Fruit fly (Drosophila melanogaster) whole organism, prepupa: ENCODE data around the gene CG17707.

ENCODE experiments used
- Blimp-1 ChIP-seq: fragments of 200-800 bp; sonication (Bioruptor generic); optimal IDR thresholded peaks from 3 replicates; lab custom pipeline; 2017; ENCODE audit warnings: missing biosample characterization, missing genetic modification characterization, mild to moderate bottlenecking, moderate library complexity, missing genetic modification reagents
- CG10631 ChIP-seq: fragments of 200-800 bp; sonication (Bioruptor generic); optimal IDR thresholded peaks from 2 replicates; lab custom pipeline; 2016; ENCODE audit warnings: missing biosample characterization, missing genetic modification characterization
- CG11294 ChIP-seq: fragments of 200-800 bp; sonication (Bioruptor generic); IDR thresholded peaks from 2 replicates; pipeline ENCODE4 v1.3.6; 2022; ENCODE audit warnings: missing biosample characterization, missing genetic modification characterization
- CG11762 ChIP-seq: fragments of 200-800 bp; sonication (Bioruptor generic); optimal IDR thresholded peaks from 3 replicates; lab custom pipeline; 2016; ENCODE audit warnings: missing biosample characterization, missing genetic modification characterization; ENCODE audit not compliant: insufficient read depth
- CG11902 ChIP-seq: fragments of 200-800 bp; sonication (Bioruptor generic); optimal IDR thresholded peaks from 3 replicates; lab custom pipeline; 2016; ENCODE audit warnings: missing biosample characterization, missing genetic modification characterization
- CG15336 ChIP-seq: fragments of 200-800 bp; sonication (Bioruptor generic); IDR thresholded peaks from 2 replicates; pipeline ENCODE4 v1.3.6; 2022; ENCODE audit warnings: missing biosample characterization, missing genetic modification characterization
- CG1621 ChIP-seq: fragments of 200-800 bp; sonication (Bioruptor generic); optimal IDR thresholded peaks from 3 replicates; lab custom pipeline; 2018; ENCODE audit warnings: missing biosample characterization, mild to moderate bottlenecking, missing genetic modification characterization
- CG16779 ChIP-seq: fragments of 200-800 bp; sonication (Bioruptor generic); optimal IDR thresholded peaks from 3 replicates; lab custom pipeline; 2017; ENCODE audit warnings: missing biosample characterization, mild to moderate bottlenecking, missing genetic modification characterization
- CG3032 ChIP-seq: fragments of 200-800 bp; optimal IDR thresholded peaks from 2 replicates; lab custom pipeline; 2019; ENCODE audit warnings: missing biosample characterization, mild to moderate bottlenecking, missing genetic modification characterization, moderate library complexity
- CG31627 ChIP-seq: fragments of 200-800 bp; sonication (Bioruptor generic); optimal IDR thresholded peaks from 3 replicates; lab custom pipeline; 2016; ENCODE audit warnings: missing biosample characterization, missing genetic modification characterization
- CG32006 ChIP-seq: fragments of 200-800 bp; sonication (Bioruptor generic); optimal IDR thresholded peaks from 3 replicates; lab custom pipeline; 2017; ENCODE audit warnings: missing biosample characterization, mild to moderate bottlenecking, missing genetic modification characterization
- CG4318 ChIP-seq: fragments of 200-800 bp; sonication (Bioruptor generic); optimal IDR thresholded peaks from 3 replicates; lab custom pipeline; 2017; ENCODE audit warnings: missing biosample characterization, mild to moderate bottlenecking, missing genetic modification characterization
- CG6163 ChIP-seq: fragments of 200-800 bp; sonication (Bioruptor generic); IDR thresholded peaks from 3 replicates; pipeline ENCODE4 v1.3.6; 2022; ENCODE audit warnings: missing biosample characterization, missing genetic modification characterization
- CG6276 ChIP-seq: fragments of 200-800 bp; sonication (Bioruptor generic); optimal IDR thresholded peaks from 2 replicates; lab custom pipeline; 2017; ENCODE audit warnings: missing biosample characterization, mild to moderate bottlenecking, missing genetic modification characterization
- CG6808 ChIP-seq: fragments of 200-800 bp; sonication (Bioruptor generic); optimal IDR thresholded peaks from 3 replicates; lab custom pipeline; 2017; ENCODE audit warnings: missing biosample characterization, missing genetic modification characterization, mild to moderate bottlenecking, moderate library complexity, missing genetic modification reagents
- CG6854 ChIP-seq: fragments of 200-800 bp; sonication (Bioruptor generic); optimal IDR thresholded peaks from 2 replicates; lab custom pipeline; 2017; ENCODE audit warnings: missing biosample characterization, mild to moderate bottlenecking, missing genetic modification characterization
- CG7368 ChIP-seq: fragments of 200-800 bp; sonication (Bioruptor generic); optimal IDR thresholded peaks from 3 replicates; lab custom pipeline; 2016; ENCODE audit warnings: missing biosample characterization, missing genetic modification characterization
- CG8119 ChIP-seq: fragments of 200-800 bp; sonication (Bioruptor generic); IDR thresholded peaks from 3 replicates; pipeline ENCODE4 v1.3.6; 2022; ENCODE audit warnings: missing biosample characterization, missing genetic modification characterization
- CG8319 ChIP-seq: fragments of 200-800 bp; sonication (Bioruptor generic); optimal IDR thresholded peaks from 3 replicates; lab custom pipeline; 2016; ENCODE audit warnings: missing biosample characterization, missing genetic modification characterization
- CG8632 ChIP-seq: fragments of 200-800 bp; sonication (Bioruptor generic); optimal IDR thresholded peaks from 3 replicates; lab custom pipeline; 2016; ENCODE audit warnings: missing biosample characterization, missing genetic modification characterization
- Eip75B ChIP-seq: fragments of 200-800 bp; sonication (Bioruptor generic); optimal IDR thresholded peaks from 3 replicates; lab custom pipeline; 2016; ENCODE audit warnings: missing biosample characterization, missing genetic modification characterization
- Eip78C ChIP-seq: fragments of 200-800 bp; sonication (Bioruptor generic); peaks from one replicate; lab custom pipeline; 2016; ENCODE audit warnings: missing biosample characterization, missing genetic modification characterization
- Eip93F ChIP-seq: fragments of 200-800 bp; sonication (Bioruptor generic); optimal IDR thresholded peaks from 2 replicates; lab custom pipeline; 2016; ENCODE audit warnings: missing biosample characterization, mild to moderate bottlenecking, missing genetic modification characterization
- Ets96B ChIP-seq: fragments of 200-800 bp; optimal IDR thresholded peaks from 2 replicates; lab custom pipeline; 2019; ENCODE audit warnings: missing biosample characterization, mild to moderate bottlenecking, missing genetic modification characterization, moderate library complexity
- Hr38 ChIP-seq: sonication (Bioruptor generic); optimal IDR thresholded peaks from 2 replicates; lab custom pipeline; 2016; ENCODE audit warnings: missing biosample characterization, missing genetic modification characterization
- Hr39 ChIP-seq: fragments of 200-800 bp; sonication (Bioruptor generic); optimal IDR thresholded peaks from 2 replicates; lab custom pipeline; 2016; ENCODE audit warnings: missing biosample characterization, missing genetic modification characterization
- Lpt ChIP-seq: fragments of 200-800 bp; sonication (Bioruptor generic); optimal IDR thresholded peaks from 3 replicates; lab custom pipeline; 2016; ENCODE audit warnings: missing biosample characterization, missing genetic modification characterization
- Met ChIP-seq: fragments of 200-800 bp; sonication (Bioruptor generic); optimal IDR thresholded peaks from 3 replicates; lab custom pipeline; 2016; ENCODE audit warnings: missing biosample characterization, missing genetic modification characterization
- OdsH ChIP-seq: fragments of 200-800 bp; sonication (Bioruptor generic); optimal IDR thresholded peaks from 3 replicates; lab custom pipeline; 2016; ENCODE audit warnings: missing biosample characterization, missing genetic modification characterization
- Smox ChIP-seq: fragments of 200-800 bp; sonication (Bioruptor generic); optimal IDR thresholded peaks from 3 replicates; lab custom pipeline; 2016; ENCODE audit warnings: missing biosample characterization, missing genetic modification characterization
- Sox102F ChIP-seq: fragments of 200-800 bp; sonication (Bioruptor generic); optimal IDR thresholded peaks from 2 replicates; lab custom pipeline; 2016; ENCODE audit warnings: missing biosample characterization, mild to moderate bottlenecking, missing genetic modification characterization
- Sox14 ChIP-seq: fragments of 200-800 bp; sonication (Bioruptor generic); optimal IDR thresholded peaks from 3 replicates; lab custom pipeline; 2016; ENCODE audit warnings: missing biosample characterization, missing genetic modification characterization
- Sox15 ChIP-seq: fragments of 200-800 bp; sonication (Bioruptor generic); optimal IDR thresholded peaks from 3 replicates; lab custom pipeline; 2016; ENCODE audit warnings: missing biosample characterization, missing genetic modification characterization
- acj6 ChIP-seq: fragments of 200-800 bp; sonication (Bioruptor generic); optimal IDR thresholded peaks from 3 replicates; lab custom pipeline; 2016; ENCODE audit warnings: missing biosample characterization, missing genetic modification characterization
- cyc ChIP-seq: fragments of 200-800 bp; sonication (Bioruptor generic); optimal IDR thresholded peaks from 3 replicates; lab custom pipeline; 2016; ENCODE audit warnings: missing biosample characterization, missing genetic modification characterization
- dac ChIP-seq: fragments of 200-800 bp; sonication (Bioruptor generic); optimal IDR thresholded peaks from 2 replicates; lab custom pipeline; 2017; ENCODE audit warnings: missing biosample characterization, mild to moderate bottlenecking, missing genetic modification characterization
- eg ChIP-seq: fragments of 200-800 bp; sonication (Bioruptor generic); IDR thresholded peaks from 3 replicates; pipeline ENCODE4 v1.3.6; 2022; ENCODE audit warnings: missing biosample characterization, missing genetic modification characterization
- esn ChIP-seq: fragments of 200-800 bp; sonication (Bioruptor generic); optimal IDR thresholded peaks from 2 replicates; lab custom pipeline; 2016; ENCODE audit warnings: missing biosample characterization, mild to moderate bottlenecking, missing genetic modification characterization, moderate library complexity
- fd59A ChIP-seq: fragments of 200-800 bp; sonication (Bioruptor generic); optimal IDR thresholded peaks from 2 replicates; lab custom pipeline; 2017; ENCODE audit warnings: missing biosample characterization, mild to moderate bottlenecking, missing genetic modification characterization, missing genetic modification reagents
- fd85E ChIP-seq: fragments of 200-800 bp; sonication (Bioruptor generic); optimal IDR thresholded peaks from 3 replicates; lab custom pipeline; 2016; ENCODE audit warnings: missing biosample characterization, missing genetic modification characterization
- fkh ChIP-seq: fragments of 200-800 bp; sonication (Bioruptor generic); optimal IDR thresholded peaks from 3 replicates; lab custom pipeline; 2017; ENCODE audit warnings: missing biosample characterization, mild to moderate bottlenecking, missing genetic modification characterization, moderate library complexity
- lz ChIP-seq: fragments of 200-800 bp; sonication (Bioruptor generic); optimal IDR thresholded peaks from 3 replicates; lab custom pipeline; 2016; ENCODE audit warnings: missing biosample characterization, missing genetic modification characterization
- net ChIP-seq: fragments of 200-800 bp; sonication (Bioruptor generic); optimal IDR thresholded peaks from 3 replicates; lab custom pipeline; 2016; ENCODE audit warnings: missing biosample characterization, missing genetic modification characterization
- pdm3 ChIP-seq: fragments of 200-800 bp; sonication (Bioruptor generic); optimal IDR thresholded peaks from 3 replicates; lab custom pipeline; 2016; ENCODE audit warnings: missing biosample characterization, missing genetic modification characterization
- salr ChIP-seq, 2 experiments: fragments of 200-800 bp; sonication (Bioruptor generic); optimal IDR thresholded peaks; 3 replicates each; lab custom pipeline; 2016 to 2018; ENCODE audit warnings: missing biosample characterization in 2 of 2, missing genetic modification characterization in 2 of 2, mild to moderate bottlenecking in 1 of 2
- spab ChIP-seq: fragments of 200-800 bp; sonication (Bioruptor generic); optimal IDR thresholded peaks from 2 replicates; lab custom pipeline; 2017; ENCODE audit warnings: missing biosample characterization, mild to moderate bottlenecking, missing genetic modification characterization, missing genetic modification reagents
- ss ChIP-seq, 2 experiments: fragments of 200-800 bp; sonication (Bioruptor generic); optimal IDR thresholded peaks; 2 replicates in 1 of 2; 3 replicates in 1 of 2; lab custom pipeline; 2017 to 2018; ENCODE audit warnings: mild to moderate bottlenecking in 2 of 2, missing biosample characterization in 2 of 2, missing genetic modification characterization in 2 of 2, moderate library complexity in 1 of 2
- svp ChIP-seq: fragments of 200-800 bp; sonication (Bioruptor generic); peaks from one replicate; lab custom pipeline; 2016; ENCODE audit warnings: missing biosample characterization, missing genetic modification characterization
- topi ChIP-seq: fragments of 200-800 bp; sonication (Bioruptor generic); optimal IDR thresholded peaks from 3 replicates; lab custom pipeline; 2016; ENCODE audit warnings: missing biosample characterization, missing genetic modification characterization

CG17707 gene

dm6 chrX:173544-173943, 25.3 kb upstream of the CG17707 start (continued):
- TF ChIP-seq spab (GFP tag; lab: Kevin White, UChicago): no peak
- TF ChIP-seq Lpt: no peak
- peak; percentile 53 for TF ChIP-seq svp (GFP tag; lab: Kevin White, UChicago)
- TF ChIP-seq CG3032 (tag; lab: Kevin White, UChicago): no peak
- TF ChIP-seq esn (GFP tag; lab: Kevin White, UChicago): peak; percentile 55
- no peak for TF ChIP-seq eg
- peak; percentile 37 for TF ChIP-seq OdsH
- no peak for TF ChIP-seq CG10631 (GFP tag; lab: Kevin White, UChicago)
- TF ChIP-seq CG31627 (GFP tag; lab: Kevin White, UChicago): peak; percentile 63
- no peak for TF ChIP-seq CG11294 (GFP tag; lab: Robert Waterston, UW)
- no peak for TF ChIP-seq Sox15 (GFP tag; lab: Kevin White, UChicago)
- peak; percentile 53; the same call in 1 of the 3 replicates for TF ChIP-seq CG6163
- TF ChIP-seq ss (GFP tag; optimal IDR thresholded peaks at IDR 0.05; lab: Kevin White, UChicago): no peak
- TF ChIP-seq Eip75B (GFP tag; lab: Kevin White, UChicago): peak; percentile 34
- TF ChIP-seq fd85E (GFP tag; lab: Kevin White, UChicago): no peak
- TF ChIP-seq Smox (GFP tag; lab: Kevin White, UChicago): peak; percentile 47
- peak; percentile 55 for TF ChIP-seq topi
- peak; percentile 68 for TF ChIP-seq Sox102F (GFP tag; lab: Kevin White, UChicago)
- no peak for TF ChIP-seq CG6808
- no peak for TF ChIP-seq salr (GFP tag; optimal IDR thresholded peaks at IDR 0.05; lab: Kevin White, UChicago)
- peak; percentile 38 for TF ChIP-seq CG32006 (GFP tag; lab: Kevin White, UChicago)
- TF ChIP-seq, all 60 proteins: peak for 27

- TF ChIP-seq Eip93F (GFP tag; lab: Kevin White, UChicago): no peak
- no peak for TF ChIP-seq lz (GFP tag; lab: Kevin White, UChicago)
- TF ChIP-seq spab (GFP tag; lab: Kevin White, UChicago): no peak
- no peak for TF ChIP-seq Hr38 (GFP tag; lab: Kevin White, UChicago)
- no peak for TF ChIP-seq CG8319 (GFP tag; lab: Kevin White, UChicago)
- peak; percentile 63 for TF ChIP-seq CG32006 (GFP tag; lab: Kevin White, UChicago)
- no peak for TF ChIP-seq net (GFP tag; lab: Kevin White, UChicago)
- peak; percentile 5 for TF ChIP-seq Sox14 (GFP tag; lab: Kevin White, UChicago)
- TF ChIP-seq Sox15 (GFP tag; lab: Kevin White, UChicago): no peak
- no peak for TF ChIP-seq ss (GFP tag; optimal IDR thresholded peaks at IDR 0.05; lab: Kevin White, UChicago)
- no peak for TF ChIP-seq Met (GFP tag; lab: Kevin White, UChicago)
- TF ChIP-seq CG6808: no peak
- TF ChIP-seq fd59A (GFP tag; lab: Kevin White, UChicago): no peak
- no peak for TF ChIP-seq CG16779 (tag; lab: Kevin White, UChicago)
- TF ChIP-seq CG4318 (GFP tag; lab: Kevin White, UChicago): peak; percentile 29
- TF ChIP-seq cyc (GFP tag; lab: Kevin White, UChicago): no peak
- peak; percentile 4 for TF ChIP-seq acj6
- TF ChIP-seq CG7368 (GFP tag; lab: Kevin White, UChicago): no peak
- peak; percentile 46 for TF ChIP-seq CG6276 (GFP tag; lab: Kevin White, UChicago)
- TF ChIP-seq dac (GFP tag; lab: Kevin White, UChicago): no peak
- no peak for TF ChIP-seq CG11294 (GFP tag; lab: Robert Waterston, UW)
- peak; percentile 74 for TF ChIP-seq Eip78C
- TF ChIP-seq Hr39 (GFP tag; lab: Kevin White, UChicago): no peak
- no peak for TF ChIP-seq CG31627 (GFP tag; lab: Kevin White, UChicago)
- no peak for TF ChIP-seq CG8632
- TF ChIP-seq fd85E (GFP tag; lab: Kevin White, UChicago): no peak
- no peak for TF ChIP-seq Blimp-1 (GFP tag; lab: Kevin White, UChicago)
- no peak for TF ChIP-seq CG6854 (GFP tag; lab: Kevin White, UChicago)
- TF ChIP-seq CG3032 (tag; lab: Kevin White, UChicago): no peak
- no peak for TF ChIP-seq CG11762
- TF ChIP-seq Eip75B (GFP tag; lab: Kevin White, UChicago): no peak
- TF ChIP-seq CG11902 (GFP tag; lab: Kevin White, UChicago): no peak
- no peak for TF ChIP-seq fkh (GFP tag; lab: Kevin White, UChicago)
- TF ChIP-seq salr (GFP tag; optimal IDR thresholded peaks at IDR 0.05; lab: Kevin White, UChicago): peak in 1 of 2 experiments; percentile 13
- TF ChIP-seq esn (GFP tag; lab: Kevin White, UChicago): no peak
- TF ChIP-seq CG1621 (tag; lab: Kevin White, UChicago): no peak
- peak; percentile 59 for TF ChIP-seq eg
- TF ChIP-seq CG8119 (GFP tag; lab: Robert Waterston, UW): peak; percentile 60
- TF ChIP-seq Ets96B: no peak
- TF ChIP-seq CG15336 (GFP tag; lab: Robert Waterston, UW): peak; percentile 43
- TF ChIP-seq pdm3 (GFP tag; lab: Kevin White, UChicago): no peak
Observed at dm6 chrX:169571-169970, 21.3 kb upstream of the CG17707 start.
